Fruit fly (Drosophila melanogaster): Measurements from ENCODE around the gene CG4743.

The CG4743 gene

dm6 chr3R:25640463-25640862 lies 39.9 kb downstream of the CG4743 start (continued):
- TF ChIP-seq CG2120 (GFP tag; optimal IDR thresholded peaks at IDR 0.05) (peak; percentile 9), lov (optimal IDR thresholded peaks at IDR 0.05) (no peak), lov (GFP tag; IDR thresholded peaks at IDR 0.05) (no peak), crp (GFP tag; optimal IDR thresholded peaks at IDR 0.05) (no peak), CG1647 (GFP tag; optimal IDR thresholded peaks at IDR 0.05) (no peak), CG10209 (GFP tag; optimal IDR thresholded peaks at IDR 0.05) (peak; percentile 38), CG6654 (GFP tag; optimal IDR thresholded peaks at IDR 0.05) (no peak), CG3065 (GFP tag; optimal IDR thresholded peaks at IDR 0.05) (no peak), CG17568 (GFP tag; optimal IDR thresholded peaks at IDR 0.05) (no peak), cad (GFP tag; optimal IDR thresholded peaks at IDR 0.05) (no peak), D (optimal IDR thresholded peaks at IDR 0.05) (no peak), D (GFP tag; optimal IDR thresholded peaks at IDR 0.05) (peak; percentile 58), dysf (GFP tag; IDR thresholded peaks at IDR 0.05) (peak; percentile 60; the same call in 1 of the 3 replicates), Bgb (GFP tag; IDR thresholded peaks at IDR 0.05; ENCODE audit: partially characterized antibody) (no peak), Lhr (GFP tag; optimal IDR thresholded peaks at IDR 0.05) (no peak), nom (GFP tag; optimal IDR thresholded peaks at IDR 0.05) (peak; percentile 80), gem (tag; optimal IDR thresholded peaks at IDR 0.05) (peak; percentile 79), NfI (GFP tag; optimal IDR thresholded peaks at IDR 0.05) (no peak), CG18476 (GFP tag; optimal IDR thresholded peaks at IDR 0.05) (peak; percentile 15), dmrt99B (tag; optimal IDR thresholded peaks at IDR 0.05) (peak; percentile 67), CG1603 (tag; optimal IDR thresholded peaks at IDR 0.05) (peak; percentile 76), CG31365 (tag; optimal IDR thresholded peaks at IDR 0.05) (no peak), CG7786 (GFP tag; optimal IDR thresholded peaks at IDR 0.05) (no peak), CG17802 (tag; optimal IDR thresholded peaks at IDR 0.05) (no peak), CG13287 (GFP tag; IDR thresholded peaks at IDR 0.05; ENCODE audit: partially characterized antibody) (no peak), CG3281 (GFP tag; optimal IDR thresholded peaks at IDR 0.05) (peak; percentile 14), H15 (GFP tag; IDR thresholded peaks at IDR 0.05) (0 out of 3 replicates have a peak, but pooled peaks have one; percentile 35), toy (GFP tag; IDR thresholded peaks at IDR 0.05) (no peak), Fer1 (GFP tag; optimal IDR thresholded peaks at IDR 0.05) (no peak), MESR4 (GFP tag; optimal IDR thresholded peaks at IDR 0.05) (no peak), CG9215 (GFP tag; IDR thresholded peaks at IDR 0.05) (0 out of 2 replicates have a peak, but pooled peaks have one; percentile 27), hb (GFP tag; IDR thresholded peaks at IDR 0.05; ENCODE audit: partially characterized antibody) (no peak), Awh (GFP tag; IDR thresholded peaks at IDR 0.05) (peak; percentile 52; the same call in 1 of the 2 replicates), Neu2 (GFP tag; optimal IDR thresholded peaks at IDR 0.05; ENCODE audit: borderline replicate concordance) (no peak), E2f1 (GFP tag; IDR thresholded peaks at IDR 0.05) (peak; percentile 44; the same call in 1 of the 2 replicates), Chrac-16 (GFP tag; optimal IDR thresholded peaks at IDR 0.05) (peak; percentile 41), repo (GFP tag; optimal IDR thresholded peaks at IDR 0.05) (no peak), Deaf1 (tag; optimal IDR thresholded peaks at IDR 0.05) (no peak), ERR (GFP tag; optimal IDR thresholded peaks at IDR 0.05) (no peak), Dbx (GFP tag; IDR thresholded peaks at IDR 0.05) (no peak), Ssrp (tag; optimal IDR thresholded peaks at IDR 0.05) (peak; percentile 30), cas (GFP tag; IDR thresholded peaks at IDR 0.05) (no peak), CG12236 (GFP tag; optimal IDR thresholded peaks at IDR 0.05) (no peak), CG5953 (GFP tag; IDR thresholded peaks at IDR 0.05) (peak; percentile 18; the same call in 1 of the 2 replicates), prd (optimal IDR thresholded peaks at IDR 0.05) (no peak), prd (GFP tag; IDR thresholded peaks at IDR 0.05) (peak; percentile 90), CG18619 (GFP tag; optimal IDR thresholded peaks at IDR 0.05) (peak; percentile 33), oc (tag; optimal IDR thresholded peaks at IDR 0.05) (no peak), maf-S (GFP tag; optimal IDR thresholded peaks at IDR 0.05) (no peak), CG14441 (GFP tag; IDR thresholded peaks at IDR 0.05) (peak; percentile 41; the same call in 1 of the 2 replicates), E2f2 (GFP tag; IDR thresholded peaks at IDR 0.05) (no peak)

All from whole organism, embryonic.